Fruit fly (Drosophila melanogaster): Measurements from ENCODE around the gene nonA-l.

nonA-l gene

DNA sequence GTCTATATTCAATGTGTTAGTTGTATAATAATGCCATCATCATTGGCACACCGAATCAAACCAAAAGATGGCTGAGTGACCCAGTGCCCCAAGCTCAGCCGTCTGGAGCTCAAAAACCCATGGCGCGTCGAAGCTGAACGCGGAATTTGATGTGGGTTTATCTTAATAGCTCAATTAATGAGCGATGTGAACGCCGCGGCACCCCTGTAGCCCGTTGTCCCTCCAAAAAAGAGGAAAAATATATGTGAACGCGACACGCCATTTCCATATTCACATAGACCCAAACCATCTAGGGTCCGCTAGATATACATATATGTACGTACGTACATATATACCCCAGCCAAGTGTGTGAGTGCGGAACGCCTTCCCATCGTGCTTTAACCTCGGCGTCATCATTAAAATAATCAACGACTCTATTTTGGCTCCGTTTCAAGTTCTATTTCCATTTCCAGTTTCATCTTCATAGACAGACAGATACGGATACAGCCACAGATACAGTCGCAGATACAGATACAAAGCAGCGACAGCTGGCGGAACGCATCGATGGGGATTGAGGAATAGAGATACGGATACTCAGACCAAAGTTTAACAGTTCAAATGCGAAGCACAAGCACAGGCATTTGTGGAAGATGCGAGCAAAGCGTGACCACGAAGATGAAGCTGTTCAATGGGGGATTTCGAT lies 24.3 kb downstream of the nonA-l start:
- no peak for TF ChIP-seq CG17801 (GFP tag; optimal IDR thresholded peaks at IDR 0.05; ENCODE audit: partially characterized antibody)

DNA sequence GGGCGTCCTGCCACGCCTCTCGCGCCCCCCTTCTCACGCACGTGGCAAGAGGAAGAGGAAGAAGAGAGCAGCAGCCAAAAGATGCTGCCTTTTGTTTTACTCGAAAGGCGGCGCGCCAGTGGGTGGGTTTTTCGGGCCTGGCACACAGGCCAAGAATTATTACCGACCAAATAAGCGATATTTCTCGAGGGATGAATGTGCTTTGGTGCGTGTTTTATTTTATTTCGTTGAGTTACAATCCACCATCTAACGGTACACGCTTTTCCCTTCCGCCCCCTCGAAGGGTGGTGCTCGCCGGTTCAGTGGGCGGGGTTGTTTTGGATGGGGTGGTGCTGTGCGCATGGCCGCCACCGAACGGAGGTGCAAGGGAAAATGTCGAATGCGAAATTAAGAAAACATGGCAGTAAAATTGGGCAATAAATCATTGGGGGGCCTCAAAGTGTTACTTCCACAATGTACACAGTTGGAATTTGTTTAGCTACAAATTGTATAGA lies 32.3 kb downstream of the nonA-l start:
- no peak for TF ChIP-seq CG17801 (GFP tag; optimal IDR thresholded peaks at IDR 0.05; ENCODE audit: partially characterized antibody)

DNA sequence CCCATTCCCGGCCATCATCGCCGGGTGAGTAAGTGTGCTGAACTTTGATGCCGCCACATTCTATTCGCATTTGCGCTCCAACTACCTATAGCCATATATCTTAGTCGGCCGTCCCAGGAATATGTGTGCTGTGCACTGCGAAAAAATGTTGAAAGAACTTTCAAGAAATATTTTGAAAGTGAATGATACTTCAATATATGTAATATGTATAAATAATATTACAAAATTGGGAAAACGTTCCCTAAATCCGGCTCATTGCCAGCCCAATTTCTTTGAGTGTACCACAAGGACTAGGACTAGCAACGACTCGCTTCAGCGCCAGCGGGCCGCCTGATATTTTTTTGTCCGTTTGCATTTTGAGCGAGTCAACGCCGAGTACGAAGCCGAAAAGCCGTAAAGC lies 33.2 kb downstream of the nonA-l start:
- no peak for TF ChIP-seq CG17801 (GFP tag; optimal IDR thresholded peaks at IDR 0.05; ENCODE audit: partially characterized antibody)

- TF ChIP-seq CG17801 (GFP tag; optimal IDR thresholded peaks at IDR 0.05; ENCODE audit: partially characterized antibody) = no peak
These were observed 36.5 kb downstream of the nonA-l start for dm6 chr3R:16676518-16676917.

- no peak for TF ChIP-seq CG17801 (GFP tag; optimal IDR thresholded peaks at IDR 0.05; ENCODE audit: partially characterized antibody)
These were observed 37.9 kb downstream of the nonA-l start for dm6 chr3R:16677934-16678333.

dm6 chr3R:16682901-16683300 lies 42.9 kb downstream of the nonA-l start:
- TF ChIP-seq CG17801 (GFP tag; optimal IDR thresholded peaks at IDR 0.05; ENCODE audit: partially characterized antibody) = no peak
